Fruit fly (Drosophila melanogaster): ENCODE measurements around the gene Npc2e.

Npc2e gene

DNA sequence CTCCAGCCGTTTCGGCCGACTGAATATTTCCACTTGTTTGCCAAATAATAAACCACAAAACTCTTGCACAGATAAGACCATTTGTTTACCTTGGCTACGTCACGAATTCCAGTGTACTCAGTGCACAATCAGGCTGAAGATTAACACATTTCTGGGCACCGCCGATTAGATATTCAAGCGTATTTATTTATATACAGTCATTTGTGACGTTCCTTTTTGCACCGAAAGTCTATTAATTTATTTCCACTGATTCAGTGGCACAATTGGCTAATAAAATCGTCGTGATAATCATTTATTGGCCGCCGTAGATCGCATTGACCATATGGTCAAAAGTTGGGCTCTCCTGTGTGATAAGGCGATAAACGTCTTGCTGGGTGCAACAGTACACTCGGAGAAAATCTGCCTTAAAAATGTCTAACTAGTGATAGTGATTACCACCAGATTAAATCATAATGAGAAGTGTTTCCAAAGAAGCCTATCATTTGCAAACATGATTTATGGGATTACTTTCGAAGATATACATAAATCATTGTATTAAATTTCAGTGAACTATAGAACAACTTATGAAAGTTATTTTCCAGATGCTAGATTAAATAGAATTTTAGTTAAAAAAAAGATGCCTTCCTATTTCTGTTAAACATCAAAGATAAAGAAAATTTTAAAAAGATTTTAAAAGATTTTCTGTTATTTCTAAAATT is 1.3 kb downstream of the Npc2e start (continued):
- TF ChIP-seq CG8924 (tag; optimal IDR thresholded peaks at IDR 0.05) (peak; percentile 35), Gug (GFP tag; IDR thresholded peaks at IDR 0.05) (no peak), CG1647 (GFP tag; optimal IDR thresholded peaks at IDR 0.05) (no peak), CG12299 (tag; optimal IDR thresholded peaks at IDR 0.05) (no peak), Optix (GFP tag; IDR thresholded peaks at IDR 0.05) (no peak), sd (tag; optimal IDR thresholded peaks at IDR 0.05) (peak; percentile 97), unpg (GFP tag; optimal IDR thresholded peaks at IDR 0.05) (peak; percentile 37), CG17829 (tag; optimal IDR thresholded peaks at IDR 0.05) (no peak), CTCF (GFP tag; optimal IDR thresholded peaks at IDR 0.05) (no peak), CG13123 (GFP tag; optimal IDR thresholded peaks at IDR 0.05) (no peak), vvl (GFP tag; IDR thresholded peaks at IDR 0.05) (no peak), sens (GFP tag) (peak; percentile 41), HLH4C (GFP tag; IDR thresholded peaks at IDR 0.05; ENCODE audit: partially characterized antibody) (no peak), CG2889 (GFP tag; IDR thresholded peaks at IDR 0.05) (no peak), Gsc (GFP tag; IDR thresholded peaks at IDR 0.05) (no peak), CG8359 (GFP tag; optimal IDR thresholded peaks at IDR 0.05; ENCODE audit: borderline replicate concordance) (no peak), psq (GFP tag; optimal IDR thresholded peaks at IDR 0.05) (no peak), CG17612 (GFP tag; IDR thresholded peaks at IDR 0.05) (no peak), CG6813 (GFP tag; optimal IDR thresholded peaks at IDR 0.05) (no peak), CG8089 (GFP tag; optimal IDR thresholded peaks at IDR 0.05) (no peak), Deaf1 (tag; optimal IDR thresholded peaks at IDR 0.05) (no peak), CG2199 (GFP tag; IDR thresholded peaks at IDR 0.05) (no peak), CG12769 (tag; optimal IDR thresholded peaks at IDR 0.05) (peak; percentile 48), E2f2 (GFP tag; IDR thresholded peaks at IDR 0.05) (0 out of 2 replicates have a peak, but pooled peaks have one; percentile 6), CG17385 (GFP tag; optimal IDR thresholded peaks at IDR 0.05) (no peak), CG3407 (GFP tag; optimal IDR thresholded peaks at IDR 0.05) (no peak), CG6854 (GFP tag; optimal IDR thresholded peaks at IDR 0.05) (peak; percentile 17), Vsx1 (GFP tag; optimal IDR thresholded peaks at IDR 0.05) (peak; percentile 93), CG15269 (tag; optimal IDR thresholded peaks at IDR 0.05) (peak; percentile 45), HmgZ (tag; optimal IDR thresholded peaks at IDR 0.05) (peak; percentile 39), Meics (GFP tag; optimal IDR thresholded peaks at IDR 0.05) (peak; percentile 40), NFAT (GFP tag; IDR thresholded peaks at IDR 0.05) (no peak), CG17912 (GFP tag; optimal IDR thresholded peaks at IDR 0.05) (no peak), Hey (tag; optimal IDR thresholded peaks at IDR 0.05) (peak; percentile 62), gro (GFP tag; optimal IDR thresholded peaks at IDR 0.05) (peak; percentile 8), pnt (GFP tag; optimal IDR thresholded peaks at IDR 0.05) (no peak), CG3281 (GFP tag; optimal IDR thresholded peaks at IDR 0.05) (no peak), B-H2 (GFP tag; optimal IDR thresholded peaks at IDR 0.05) (peak; percentile 59), CG4360 (GFP tag; IDR thresholded peaks at IDR 0.05) (no peak), cad (GFP tag; optimal IDR thresholded peaks at IDR 0.05) (no peak), CG12219 (GFP tag; optimal IDR thresholded peaks at IDR 0.05) (peak; percentile 9), CG10462 (GFP tag; optimal IDR thresholded peaks at IDR 0.05) (no peak), Hr51 (GFP tag; optimal IDR thresholded peaks at IDR 0.05) (peak in 1 of 2 experiments; percentile 7), CG9932 (GFP tag; IDR thresholded peaks at IDR 0.05) (no peak), Aef1 (GFP tag; IDR thresholded peaks at IDR 0.05) (no peak), Asciz (GFP tag; optimal IDR thresholded peaks at IDR 0.05) (no peak), cas (GFP tag; IDR thresholded peaks at IDR 0.05) (no peak), Tbp (GFP tag; optimal IDR thresholded peaks at IDR 0.05) (no peak), CG13624 (GFP tag; optimal IDR thresholded peaks at IDR 0.05) (no peak), Lhr (GFP tag; optimal IDR thresholded peaks at IDR 0.05) (no peak), mirr (GFP tag; optimal IDR thresholded peaks at IDR 0.05) (peak; percentile 95)
